Worm (Caenorhabditis elegans) whole organism, midembryonic: ENCODE results near the gene R03G5.6.

Experiments used
- klf-2 ChIP-seq: fragments of 200-800 bp; sonication (Bioruptor generic); conservative IDR thresholded peaks from 2 replicates; pipeline ENCODE4 v1.3.6; 2022; ENCODE audit warnings: missing genetic modification reagents, missing genetic modification characterization, missing compliant biosample characterization
- ref-1 ChIP-seq: fragments of 200-800 bp; sonication (Bioruptor generic); conservative IDR thresholded peaks from 2 replicates; pipeline ENCODE4 v1.3.6; 2022; ENCODE audit warnings: missing genetic modification reagents, missing genetic modification characterization, missing compliant biosample characterization
- ztf-29 ChIP-seq: fragments of 200-800 bp; sonication (Bioruptor generic); IDR thresholded peaks from 2 replicates; pipeline ENCODE4 v1.3.6; 2022; ENCODE audit warnings: missing genetic modification reagents, missing genetic modification characterization, missing compliant biosample characterization

DNA sequence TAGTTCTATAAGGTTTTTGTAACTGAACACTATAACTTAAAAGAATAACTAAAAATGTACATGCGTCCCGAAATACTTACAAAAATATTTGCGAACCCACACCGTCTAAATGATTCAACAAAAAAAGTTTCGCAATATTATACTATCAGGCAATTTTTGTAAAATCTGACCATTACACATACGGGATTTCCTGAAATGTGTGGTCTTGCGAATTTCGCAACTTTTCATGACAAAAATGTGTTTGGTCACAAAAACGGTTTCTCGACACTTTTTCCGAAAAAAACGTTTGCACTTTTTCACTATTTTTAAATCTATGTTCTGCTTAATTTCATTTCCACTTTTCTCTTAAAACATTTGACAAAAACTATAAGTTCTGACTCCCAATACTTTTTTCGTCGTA, 1.5 kb downstream of the R03G5.6 start:
- TF ChIP-seq ref-1 (GFP tag; lab: Robert Waterston, UW) (no peak), ztf-29 (no peak), klf-2 (GFP tag; lab: Robert Waterston, UW) (no peak)
